Fruit fly (Drosophila melanogaster): ENCODE results near the gene Bhmt.
A peak's percentile ranks its signal among the peaks of the same experiment; 100 is the strongest.

The Bhmt gene

dm6 chr2L:18945765-18946552, 11.2 kb downstream of the Bhmt start, which contains the start of gene CG46304:
Gene CG46304 (plus strand): TSS chr2L:18946305.
- no peak for TF ChIP-seq ovo (GFP tag; optimal IDR thresholded peaks at IDR 0.05)

dm6 chr2L:18944175-18945012, 12.7 kb downstream of the Bhmt start:
- TF ChIP-seq CG5204 (GFP tag; optimal IDR thresholded peaks at IDR 0.05) (no peak), Mnt (GFP tag; optimal IDR thresholded peaks at IDR 0.05) (no peak), Hr96 (GFP tag; optimal IDR thresholded peaks at IDR 0.05) (no peak), cnc (optimal IDR thresholded peaks at IDR 0.05) (no peak), CG1620 (GFP tag; optimal IDR thresholded peaks at IDR 0.05) (peak; percentile 21), tj (GFP tag; optimal IDR thresholded peaks at IDR 0.05) (peak; percentile 52), pad (GFP tag; optimal IDR thresholded peaks at IDR 0.05) (peak; percentile 36), CG7045 (GFP tag; optimal IDR thresholded peaks at IDR 0.05) (no peak), CG7101 (tag; optimal IDR thresholded peaks at IDR 0.05) (no peak), toe (GFP tag; optimal IDR thresholded peaks at IDR 0.05) (peak; percentile 23), CG11617 (GFP tag; optimal IDR thresholded peaks at IDR 0.05) (no peak), CG12768 (GFP tag; optimal IDR thresholded peaks at IDR 0.05) (peak; percentile 66), cic (GFP tag; optimal IDR thresholded peaks at IDR 0.05) (peak; percentile 50), CG33017 (tag; optimal IDR thresholded peaks at IDR 0.05) (no peak), CG14711 (tag; optimal IDR thresholded peaks at IDR 0.05) (no peak), bab1 (GFP tag; optimal IDR thresholded peaks at IDR 0.05) (peak; percentile 21), ovo (GFP tag; optimal IDR thresholded peaks at IDR 0.05) (no peak), Crg-1 (GFP tag; optimal IDR thresholded peaks at IDR 0.05) (no peak)

dm6 chr2L:18943797-18944174, 13.3 kb downstream of the Bhmt start, which contains the start of gene ssp3:
Gene ssp3 (minus strand): TSS chr2L:18943960.
- TF ChIP-seq Crg-1 (GFP tag; optimal IDR thresholded peaks at IDR 0.05) (no peak), kay (GFP tag; ENCODE audit: borderline replicate concordance) (no peak), Mnt (GFP tag; optimal IDR thresholded peaks at IDR 0.05) (no peak), CG1620 (GFP tag; optimal IDR thresholded peaks at IDR 0.05) (no peak), cnc (optimal IDR thresholded peaks at IDR 0.05) (no peak), CG14711 (tag; optimal IDR thresholded peaks at IDR 0.05) (no peak), CG7101 (tag; optimal IDR thresholded peaks at IDR 0.05) (no peak), CG33017 (tag; optimal IDR thresholded peaks at IDR 0.05) (no peak), tj (GFP tag; optimal IDR thresholded peaks at IDR 0.05) (no peak), toe (GFP tag; optimal IDR thresholded peaks at IDR 0.05) (no peak), CG12768 (GFP tag; optimal IDR thresholded peaks at IDR 0.05) (no peak), CG5204 (GFP tag; optimal IDR thresholded peaks at IDR 0.05) (no peak), CG11617 (GFP tag; optimal IDR thresholded peaks at IDR 0.05) (no peak)

- TF ChIP-seq cnc (optimal IDR thresholded peaks at IDR 0.05) (peak in 1 of 2 experiments; percentile 22), Clk (GFP tag; optimal IDR thresholded peaks at IDR 0.05) (no peak)
Measured at dm6 chr2L:18943309-18943708, 13.8 kb downstream of the Bhmt start.

- TF ChIP-seq bab1 (GFP tag; optimal IDR thresholded peaks at IDR 0.05) (no peak), CG11617 (GFP tag; optimal IDR thresholded peaks at IDR 0.05) (no peak), cnc (optimal IDR thresholded peaks at IDR 0.05) (no peak), CG33017 (tag; optimal IDR thresholded peaks at IDR 0.05) (no peak), CG14711 (tag; optimal IDR thresholded peaks at IDR 0.05) (no peak), CG7101 (tag; optimal IDR thresholded peaks at IDR 0.05) (no peak), tj (GFP tag; optimal IDR thresholded peaks at IDR 0.05) (no peak), CG1620 (GFP tag; optimal IDR thresholded peaks at IDR 0.05) (no peak), Mnt (GFP tag; optimal IDR thresholded peaks at IDR 0.05) (no peak), cic (GFP tag; optimal IDR thresholded peaks at IDR 0.05) (peak; percentile 2), CG7045 (GFP tag; optimal IDR thresholded peaks at IDR 0.05) (no peak), pad (GFP tag; optimal IDR thresholded peaks at IDR 0.05) (peak; percentile 100), kay (GFP tag; ENCODE audit: borderline replicate concordance) (no peak), ovo (GFP tag; optimal IDR thresholded peaks at IDR 0.05) (no peak), CG12768 (GFP tag; optimal IDR thresholded peaks at IDR 0.05) (no peak), Clk (GFP tag; optimal IDR thresholded peaks at IDR 0.05) (peak; percentile 39)
Measured at dm6 chr2L:18936056-18936455, 21.1 kb downstream of the Bhmt start.

dm6 chr2L:18934588-18934987, 22.5 kb downstream of the Bhmt start:
- TF ChIP-seq ovo (GFP tag; optimal IDR thresholded peaks at IDR 0.05), result no peak
- TF ChIP-seq tj (GFP tag; optimal IDR thresholded peaks at IDR 0.05), result no peak
- TF ChIP-seq bab1 (GFP tag; optimal IDR thresholded peaks at IDR 0.05), result no peak
- no peak for TF ChIP-seq Crg-1 (GFP tag; optimal IDR thresholded peaks at IDR 0.05)
- no peak for TF ChIP-seq Clk (GFP tag; optimal IDR thresholded peaks at IDR 0.05)
- TF ChIP-seq CG11617 (GFP tag; optimal IDR thresholded peaks at IDR 0.05), result no peak
- no peak for TF ChIP-seq cnc (optimal IDR thresholded peaks at IDR 0.05)
- TF ChIP-seq CG12768 (GFP tag; optimal IDR thresholded peaks at IDR 0.05), result no peak
- no peak for TF ChIP-seq pad (GFP tag; optimal IDR thresholded peaks at IDR 0.05)
- no peak for TF ChIP-seq CG14711 (tag; optimal IDR thresholded peaks at IDR 0.05)
- no peak for TF ChIP-seq kay (GFP tag; ENCODE audit: borderline replicate concordance)
- TF ChIP-seq CG7045 (GFP tag; optimal IDR thresholded peaks at IDR 0.05), result no peak
- TF ChIP-seq CG33017 (tag; optimal IDR thresholded peaks at IDR 0.05), result no peak
- no peak for TF ChIP-seq Hr96 (GFP tag; optimal IDR thresholded peaks at IDR 0.05)
